Fruit fly (Drosophila melanogaster): ENCODE results near the gene Wnt10.
A peak's percentile ranks its signal among the peaks of the same experiment; 100 is the strongest.

The Wnt10 gene

dm6 chr2L:7411947-7412621 is 48.9 kb downstream of the Wnt10 start, which contains the start of gene chm (continued):
- TF ChIP-seq bcd (GFP tag; optimal IDR thresholded peaks at IDR 0.05) (no peak), CG1832 (GFP tag; optimal IDR thresholded peaks at IDR 0.05) (no peak), CG6654 (GFP tag; optimal IDR thresholded peaks at IDR 0.05) (no peak), nerfin-1 (tag; optimal IDR thresholded peaks at IDR 0.05) (peak; percentile 66), CG13775 (GFP tag; optimal IDR thresholded peaks at IDR 0.05) (no peak), trem (tag; optimal IDR thresholded peaks at IDR 0.05) (peak; percentile 52), sima (GFP tag; optimal IDR thresholded peaks at IDR 0.05) (no peak), CG3726 (GFP tag; IDR thresholded peaks at IDR 0.05) (no peak), esg (GFP tag; conservative IDR thresholded peaks at IDR 0.05) (no peak), dm (GFP tag; optimal IDR thresholded peaks at IDR 0.05) (no peak), dimm (GFP tag; IDR thresholded peaks at IDR 0.05) (no peak), GATAe (GFP tag; conservative IDR thresholded peaks at IDR 0.05) (no peak), CG10209 (GFP tag; optimal IDR thresholded peaks at IDR 0.05) (no peak), her (GFP tag; optimal IDR thresholded peaks at IDR 0.05) (peak; percentile 22), YL-1 (GFP tag; optimal IDR thresholded peaks at IDR 0.05) (peak; percentile 27), CG7963 (GFP tag; IDR thresholded peaks at IDR 0.05; ENCODE audit: partially characterized antibody) (peak; percentile 83), tgo (GFP tag; IDR thresholded peaks at IDR 0.05) (no peak), pzg (GFP tag; optimal IDR thresholded peaks at IDR 0.05) (peak; percentile 80), Fer3 (tag; optimal IDR thresholded peaks at IDR 0.05) (no peak), CG10267 (tag; optimal IDR thresholded peaks at IDR 0.05) (peak; percentile 41), CG6854 (GFP tag; optimal IDR thresholded peaks at IDR 0.05) (no peak), CG42726 (GFP tag; IDR thresholded peaks at IDR 0.05; ENCODE audit: partially characterized antibody) (peak; percentile 87), HHEX (GFP tag; optimal IDR thresholded peaks at IDR 0.05) (no peak), CG34224 (GFP tag; IDR thresholded peaks at IDR 0.05; ENCODE audit: partially characterized antibody) (peak; percentile 87), CG3838 (GFP tag; optimal IDR thresholded peaks at IDR 0.05) (no peak), CG18262 (tag; optimal IDR thresholded peaks at IDR 0.05) (no peak), Vsx1 (GFP tag; optimal IDR thresholded peaks at IDR 0.05) (no peak), Side (GFP tag; optimal IDR thresholded peaks at IDR 0.05) (peak; percentile 11), CG1603 (tag; optimal IDR thresholded peaks at IDR 0.05) (peak; percentile 67), fd64A (GFP tag; optimal IDR thresholded peaks at IDR 0.05) (no peak), CoRest (tag; optimal IDR thresholded peaks at IDR 0.05) (peak; percentile 22), CG17361 (GFP tag; IDR thresholded peaks at IDR 0.05) (0 out of 3 replicates have a peak, but pooled peaks have one; percentile 34), ac (GFP tag; optimal IDR thresholded peaks at IDR 0.05) (no peak), CG11093 (GFP tag; IDR thresholded peaks at IDR 0.05) (no peak), Hsf (GFP tag; optimal IDR thresholded peaks at IDR 0.05) (peak; percentile 28), jigr1 (GFP tag; IDR thresholded peaks at IDR 0.05) (peak; percentile 58; the same call in 1 of the 3 replicates), btn (GFP tag; optimal IDR thresholded peaks at IDR 0.05) (no peak), CG17186 (GFP tag; optimal IDR thresholded peaks at IDR 0.05) (peak; percentile 14), CG14860 (GFP tag; IDR thresholded peaks at IDR 0.05; ENCODE audit: partially characterized antibody) (peak; percentile 84), TFAM (GFP tag; optimal IDR thresholded peaks at IDR 0.05) (no peak), Lim3 (GFP tag; IDR thresholded peaks at IDR 0.05) (no peak), dmrt11E (tag; optimal IDR thresholded peaks at IDR 0.05) (no peak), CG10462 (GFP tag; optimal IDR thresholded peaks at IDR 0.05) (no peak), Nf-YC (tag; optimal IDR thresholded peaks at IDR 0.05) (peak; percentile 26), CG8290 (GFP tag; optimal IDR thresholded peaks at IDR 0.05) (peak; percentile 37), CG8290 (tag; optimal IDR thresholded peaks at IDR 0.05) (peak in 1 of 2 experiments; percentile 81), CG11723 (GFP tag; optimal IDR thresholded peaks at IDR 0.05) (no peak), CG33213 (GFP tag; optimal IDR thresholded peaks at IDR 0.05) (peak; percentile 40), fd102C (GFP tag; optimal IDR thresholded peaks at IDR 0.05) (no peak), Hey (tag; optimal IDR thresholded peaks at IDR 0.05) (no peak)
